Fruit fly (Drosophila melanogaster): ENCODE results near the gene CG42367.

The CG42367 gene

dm6 chr2L:9956993-9957652 lies 26.7 kb downstream of the CG42367 start, which contains the start of the genes CG4658 and CG5846 (continued):
- TF ChIP-seq pan (optimal IDR thresholded peaks at IDR 0.05), result peak in 1 of 2 experiments; percentile 69
- peak; percentile 80 to 97 for TF ChIP-seq pan (GFP tag; optimal IDR thresholded peaks at IDR 0.05 in 1 of 2, IDR thresholded peaks at IDR 0.05 in 1 of 2)
- peak; percentile 96 for TF ChIP-seq zfh1 (GFP tag; IDR thresholded peaks at IDR 0.05)
- no peak for TF ChIP-seq eyg (GFP tag; optimal IDR thresholded peaks at IDR 0.05)
- no peak for TF ChIP-seq CG34224 (GFP tag; IDR thresholded peaks at IDR 0.05; ENCODE audit: partially characterized antibody)
- TF ChIP-seq fd102C (GFP tag; optimal IDR thresholded peaks at IDR 0.05), result peak; percentile 84
- peak; percentile 96 for TF ChIP-seq CG14710 (tag; optimal IDR thresholded peaks at IDR 0.05)
- TF ChIP-seq CG16863 (GFP tag; optimal IDR thresholded peaks at IDR 0.05), result peak; percentile 87
- peak; percentile 98 for TF ChIP-seq gem (tag; optimal IDR thresholded peaks at IDR 0.05)
- peak; percentile 79 for TF ChIP-seq Deaf1 (tag; optimal IDR thresholded peaks at IDR 0.05)
- TF ChIP-seq CG12299 (tag; optimal IDR thresholded peaks at IDR 0.05), result peak; percentile 90
- peak; percentile 94 for TF ChIP-seq lab (GFP tag; optimal IDR thresholded peaks at IDR 0.05)
- TF ChIP-seq Xbp1 (GFP tag; optimal IDR thresholded peaks at IDR 0.05), result peak; percentile 97
- TF ChIP-seq CG15696 (tag; optimal IDR thresholded peaks at IDR 0.05), result peak; percentile 89
- TF ChIP-seq jumu (GFP tag; optimal IDR thresholded peaks at IDR 0.05), result peak; percentile 57
- TF ChIP-seq CG7556 (GFP tag; optimal IDR thresholded peaks at IDR 0.05), result peak; percentile 92
- TF ChIP-seq CG17186 (GFP tag; optimal IDR thresholded peaks at IDR 0.05), result peak; percentile 65
- peak; percentile 52 for TF ChIP-seq gro (GFP tag; optimal IDR thresholded peaks at IDR 0.05)
- TF ChIP-seq CG17385 (GFP tag; optimal IDR thresholded peaks at IDR 0.05), result peak; percentile 88
- peak; percentile 86 for TF ChIP-seq CG15011 (GFP tag; optimal IDR thresholded peaks at IDR 0.05)
- TF ChIP-seq Atf3 (GFP tag; optimal IDR thresholded peaks at IDR 0.05), result peak; percentile 68
- peak; percentile 93 for TF ChIP-seq CG6272 (GFP tag; IDR thresholded peaks at IDR 0.05)
- TF ChIP-seq Sin3A (optimal IDR thresholded peaks at IDR 0.05), result peak; percentile 18
- peak; percentile 84 for TF ChIP-seq ro (GFP tag; IDR thresholded peaks at IDR 0.05)
- TF ChIP-seq CG15479 (GFP tag; optimal IDR thresholded peaks at IDR 0.05), result no peak
- TF ChIP-seq br (optimal IDR thresholded peaks at IDR 0.05), result no peak
- peak; percentile 62 for TF ChIP-seq maf-S (GFP tag; optimal IDR thresholded peaks at IDR 0.05)
- peak; percentile 50; the same call in 1 of the 2 replicates for TF ChIP-seq dan (GFP tag; IDR thresholded peaks at IDR 0.05)
- TF ChIP-seq CG14441 (GFP tag; IDR thresholded peaks at IDR 0.05), result peak; percentile 94
- TF ChIP-seq fd96Cb (tag; optimal IDR thresholded peaks at IDR 0.05), result peak; percentile 95
- TF ChIP-seq Doc3 (GFP tag; IDR thresholded peaks at IDR 0.05; ENCODE audit: partially characterized antibody), result no peak
- TF ChIP-seq lilli (GFP tag; optimal IDR thresholded peaks at IDR 0.05), result peak; percentile 94
- TF ChIP-seq cwo (GFP tag; optimal IDR thresholded peaks at IDR 0.05), result peak; percentile 82
- no peak for TF ChIP-seq tna (GFP tag; IDR thresholded peaks at IDR 0.05; ENCODE audit: partially characterized antibody)
- no peak for TF ChIP-seq vnd (GFP tag; IDR thresholded peaks at IDR 0.05; ENCODE audit: partially characterized antibody)
- TF ChIP-seq CG9215 (GFP tag; IDR thresholded peaks at IDR 0.05), result peak; percentile 90
- peak; percentile 89 for TF ChIP-seq CG7357 (GFP tag; IDR thresholded peaks at IDR 0.05)
- TF ChIP-seq bcd (GFP tag; optimal IDR thresholded peaks at IDR 0.05), result peak; percentile 93
- TF ChIP-seq CG2678 (tag; optimal IDR thresholded peaks at IDR 0.05), result peak; percentile 96
- peak; percentile 48; the same call in 1 of the 2 replicates for TF ChIP-seq Doc2 (GFP tag; IDR thresholded peaks at IDR 0.05)
- peak; percentile 82 for TF ChIP-seq twi (tag; optimal IDR thresholded peaks at IDR 0.05)
- peak; percentile 45 for TF ChIP-seq CG6654 (GFP tag; optimal IDR thresholded peaks at IDR 0.05)
- peak; percentile 86 for TF ChIP-seq CG11696 (GFP tag; IDR thresholded peaks at IDR 0.05)
- TF ChIP-seq sc (optimal IDR thresholded peaks at IDR 0.05), result no peak
- peak; percentile 82 for TF ChIP-seq sc (GFP tag; optimal IDR thresholded peaks at IDR 0.05)
- TF ChIP-seq Vsx1 (GFP tag; optimal IDR thresholded peaks at IDR 0.05), result peak; percentile 83
- TF ChIP-seq CG4854 (GFP tag; optimal IDR thresholded peaks at IDR 0.05), result peak; percentile 75
- TF ChIP-seq row (GFP tag; IDR thresholded peaks at IDR 0.05), result peak; percentile 99
- peak; percentile 93 for TF ChIP-seq Dek (tag; optimal IDR thresholded peaks at IDR 0.05)
- TF ChIP-seq sr (GFP tag; IDR thresholded peaks at IDR 0.05), result peak; percentile 44; the same call in 1 of the 3 replicates

Data from whole organism, embryonic.